Worm (Caenorhabditis elegans): ENCODE results near the gene oac-55.

- TF ChIP-seq elt-1 (tag; optimal IDR thresholded peaks at IDR 0.05; ENCODE audit: borderline replicate concordance, insufficient read depth) = no peak
- TF ChIP-seq unc-62 (GFP tag; optimal IDR thresholded peaks at IDR 0.05) = no peak
- no peak for TF ChIP-seq sem-2 (GFP tag; optimal IDR thresholded peaks at IDR 0.05)
- TF ChIP-seq ceh-83 (GFP tag; optimal IDR thresholded peaks at IDR 0.05) = no peak
- no peak for TF ChIP-seq nhr-237 (tag; optimal IDR thresholded peaks at IDR 0.05)
- no peak for TF ChIP-seq pha-4 (tag; optimal IDR thresholded peaks at IDR 0.05)
- TF ChIP-seq hlh-1 (tag; optimal IDR thresholded peaks at IDR 0.05) = no peak
- no peak for TF ChIP-seq tbx-8 (GFP tag; optimal IDR thresholded peaks at IDR 0.05)
- TF ChIP-seq lin-13 (tag; optimal IDR thresholded peaks at IDR 0.05) = no peak
- TF ChIP-seq sptf-1 (tag; optimal IDR thresholded peaks at IDR 0.05) = no peak
- no peak for TF ChIP-seq mab-5 (tag; optimal IDR thresholded peaks at IDR 0.05)
Measured at ce11 chrV:3774653-3775052, 13.7 kb downstream of the oac-55 start.

Measured in whole organism, mixed stage, embryonic.